Fruit fly (Drosophila melanogaster) whole organism, embryonic: Measurements from ENCODE around the gene GramD1B.

Experiments used
- Bteb2 ChIP-seq: fragments of 200-800 bp; sonication (Bioruptor generic); optimal IDR thresholded peaks from 2 replicates; lab custom pipeline; 2016; ENCODE audit warnings: missing biosample characterization, missing genetic modification characterization
- CG10274 ChIP-seq: fragments of 200-800 bp; sonication (Bioruptor generic); optimal IDR thresholded peaks from 3 replicates; lab custom pipeline; 2017; ENCODE audit warnings: missing biosample characterization, mild to moderate bottlenecking, missing genetic modification characterization
- CG10462 ChIP-seq: fragments of 200-800 bp; sonication (Bioruptor generic); optimal IDR thresholded peaks from 2 replicates; lab custom pipeline; 2016; ENCODE audit warnings: missing biosample characterization, missing genetic modification characterization
- CG10979 ChIP-seq: fragments of 200-800 bp; sonication (Bioruptor generic); optimal IDR thresholded peaks from 2 replicates; lab custom pipeline; 2018; ENCODE audit warnings: missing biosample characterization, mild to moderate bottlenecking, missing genetic modification characterization, moderate library complexity
- CG11695 ChIP-seq: fragments of 200-800 bp; sonication (Bioruptor generic); IDR thresholded peaks from 3 replicates; pipeline ENCODE4 v1.3.6; 2022; ENCODE audit warnings: missing biosample characterization, missing genetic modification characterization
- CG14965 ChIP-seq: fragments of 200-800 bp; sonication (Bioruptor generic); optimal IDR thresholded peaks from 2 replicates; lab custom pipeline; 2016; ENCODE audit warnings: missing biosample characterization, missing genetic modification characterization, borderline replicate concordance
- CG15011 ChIP-seq: fragments of 200-800 bp; sonication (Bioruptor generic); optimal IDR thresholded peaks from 3 replicates; lab custom pipeline; 2018; ENCODE audit warnings: missing biosample characterization, mild to moderate bottlenecking, missing genetic modification characterization
- CG16779 ChIP-seq: fragments of 200-800 bp; sonication (Bioruptor generic); IDR thresholded peaks from 2 replicates; pipeline ENCODE4 v1.3.6; 2022; ENCODE audit warnings: missing biosample characterization, missing genetic modification characterization
- CG17568 ChIP-seq: fragments of 200-800 bp; sonication (Bioruptor generic); optimal IDR thresholded peaks from 2 replicates; lab custom pipeline; 2018; ENCODE audit warnings: missing biosample characterization, mild to moderate bottlenecking, missing genetic modification characterization, moderate library complexity
- CG18011 ChIP-seq: fragments of 200-800 bp; sonication (Bioruptor generic); optimal IDR thresholded peaks from 2 replicates; lab custom pipeline; 2017; ENCODE audit warnings: missing biosample characterization, missing genetic modification characterization, mild to moderate bottlenecking, moderate library complexity, missing genotype
- CG30403 ChIP-seq: fragments of 200-800 bp; sonication (Bioruptor generic); optimal IDR thresholded peaks from 3 replicates; lab custom pipeline; 2016; ENCODE audit warnings: missing biosample characterization, missing genetic modification characterization
- CG3995 ChIP-seq: fragments of 200-800 bp; sonication (Bioruptor generic); optimal IDR thresholded peaks from 3 replicates; lab custom pipeline; 2016; ENCODE audit warnings: missing biosample characterization, missing genetic modification characterization
- CG42726 ChIP-seq: fragments of 200-800 bp; sonication (Bioruptor generic); IDR thresholded peaks from 2 replicates; pipeline ENCODE4 v1.3.6; 2022; ENCODE audit warnings: missing biosample characterization, missing genetic modification characterization; ENCODE audit not compliant: partially characterized antibody
- CG4282 ChIP-seq: fragments of 200-800 bp; sonication (Bioruptor generic); optimal IDR thresholded peaks from 2 replicates; lab custom pipeline; 2016; ENCODE audit warnings: missing biosample characterization, missing genetic modification characterization
- CG4404 ChIP-seq: fragments of 200-800 bp; sonication (Bioruptor generic); IDR thresholded peaks from 2 replicates; pipeline ENCODE4 v1.3.6; 2022; ENCODE audit warnings: missing biosample characterization, missing genetic modification characterization
- CG4424 ChIP-seq: fragments of 200-800 bp; sonication (Bioruptor generic); optimal IDR thresholded peaks from 3 replicates; lab custom pipeline; 2016; ENCODE audit warnings: missing biosample characterization, missing genetic modification characterization
- CG6813 ChIP-seq: fragments of 200-800 bp; sonication (Bioruptor generic); optimal IDR thresholded peaks from 2 replicates; lab custom pipeline; 2017; ENCODE audit warnings: missing biosample characterization, missing genetic modification characterization, mild to moderate bottlenecking, moderate library complexity, missing genetic modification reagents
- CG7987 ChIP-seq: fragments of 200-800 bp; sonication (Bioruptor generic); optimal IDR thresholded peaks from 2 replicates; lab custom pipeline; 2018; ENCODE audit warnings: missing biosample characterization, mild to moderate bottlenecking, missing genetic modification characterization, moderate library complexity
- CG9215 ChIP-seq: fragments of 200-800 bp; sonication (Bioruptor generic); IDR thresholded peaks from 2 replicates; pipeline ENCODE4 v1.3.6; 2022; ENCODE audit warnings: missing biosample characterization, missing genetic modification characterization
- D19B ChIP-seq: fragments of 200-800 bp; sonication (Bioruptor generic); optimal IDR thresholded peaks from 2 replicates; lab custom pipeline; 2017; ENCODE audit warnings: missing biosample characterization, mild to moderate bottlenecking, missing genetic modification characterization
- Dek ChIP-seq: fragments of 200-800 bp; sonication (Bioruptor generic); optimal IDR thresholded peaks from 3 replicates; lab custom pipeline; 2019; ENCODE audit warnings: missing biosample characterization, mild to moderate bottlenecking, missing genetic modification characterization, moderate library complexity
- E2f1 ChIP-seq: fragments of 200-800 bp; sonication (Bioruptor generic); IDR thresholded peaks from 2 replicates; pipeline ENCODE4 v1.3.6; 2022; ENCODE audit warnings: missing biosample characterization, missing genetic modification characterization
- Lhr ChIP-seq: fragments of 200-800 bp; sonication (Bioruptor generic); optimal IDR thresholded peaks from 3 replicates; lab custom pipeline; 2017; ENCODE audit warnings: mild to moderate bottlenecking, missing biosample characterization, missing genetic modification reagents, missing genetic modification characterization
- Mes4 ChIP-seq: fragments of 200-800 bp; sonication (Bioruptor generic); optimal IDR thresholded peaks from 2 replicates; lab custom pipeline; 2016; ENCODE audit warnings: missing biosample characterization, missing genetic modification characterization
- Scr ChIP-seq: fragments of 200-800 bp; sonication (Bioruptor generic); IDR thresholded peaks from 2 replicates; pipeline ENCODE4 v1.3.6; 2022; ENCODE audit warnings: missing biosample characterization, missing genetic modification characterization; ENCODE audit not compliant: partially characterized antibody
- Sox102F ChIP-seq: fragments of 200-800 bp; sonication (Bioruptor generic); optimal IDR thresholded peaks from 2 replicates; lab custom pipeline; 2018; ENCODE audit warnings: missing biosample characterization, mild to moderate bottlenecking, missing genetic modification characterization, moderate library complexity
- Taf1 ChIP-seq: fragments of 200-800 bp; sonication (Bioruptor generic); IDR thresholded peaks from 2 replicates; pipeline ENCODE4 v1.3.6; 2022; ENCODE audit warnings: missing biosample characterization, missing genetic modification characterization
- ci ChIP-seq: fragments of 200-800 bp; sonication (Bioruptor generic); IDR thresholded peaks from 3 replicates; pipeline ENCODE4 v1.3.6; 2022; ENCODE audit warnings: missing biosample characterization, missing genetic modification characterization
- gem ChIP-seq: fragments of 200-800 bp; sonication (Bioruptor generic); optimal IDR thresholded peaks from 2 replicates; lab custom pipeline; 2019; ENCODE audit warnings: missing biosample characterization, mild to moderate bottlenecking, missing genetic modification characterization, moderate library complexity
- inv ChIP-seq: fragments of 200-800 bp; sonication (Bioruptor generic); IDR thresholded peaks from 2 replicates; pipeline ENCODE4 v1.3.6; 2022; ENCODE audit warnings: missing biosample characterization, missing genetic modification characterization; ENCODE audit not compliant: partially characterized antibody
- jigr1 ChIP-seq: fragments of 200-800 bp; sonication (Bioruptor generic); IDR thresholded peaks from 3 replicates; pipeline ENCODE4 v1.3.6; 2022; ENCODE audit warnings: missing biosample characterization, missing genetic modification characterization
- lbe ChIP-seq: fragments of 200-800 bp; sonication (Bioruptor generic); optimal IDR thresholded peaks from 2 replicates; lab custom pipeline; 2016; ENCODE audit warnings: missing biosample characterization, mild to moderate bottlenecking, missing genetic modification characterization
- mam ChIP-seq: fragments of 200-800 bp; sonication (Bioruptor generic); optimal IDR thresholded peaks from 3 replicates; lab custom pipeline; 2016; ENCODE audit warnings: missing biosample characterization, missing genetic modification characterization
- nerfin-1 ChIP-seq: fragments of 200-800 bp; sonication (Bioruptor generic); optimal IDR thresholded peaks from 3 replicates; lab custom pipeline; 2019; ENCODE audit warnings: missing biosample characterization, mild to moderate bottlenecking, missing genetic modification characterization, moderate library complexity
- oc ChIP-seq: fragments of 200-800 bp; sonication (Bioruptor generic); optimal IDR thresholded peaks from 2 replicates; lab custom pipeline; 2018; ENCODE audit warnings: missing biosample characterization, mild to moderate bottlenecking, missing genetic modification characterization, moderate library complexity
- phol ChIP-seq: fragments of 200-800 bp; sonication (Bioruptor generic); optimal IDR thresholded peaks from 3 replicates; lab custom pipeline; 2018; ENCODE audit warnings: missing biosample characterization, mild to moderate bottlenecking, missing genetic modification characterization, moderate library complexity
- psq ChIP-seq: fragments of 200-800 bp; sonication (Bioruptor generic); optimal IDR thresholded peaks from 2 replicates; lab custom pipeline; 2017; ENCODE audit warnings: missing biosample characterization, missing genetic modification characterization
- rib ChIP-seq: fragments of 200-800 bp; sonication (Bioruptor generic); IDR thresholded peaks from 2 replicates; pipeline ENCODE4 v1.3.6; 2022; ENCODE audit warnings: missing biosample characterization, missing genetic modification characterization
- sens ChIP-seq: fragments of 200-800 bp; sonication (Bioruptor generic); peaks from one replicate; lab custom pipeline; 2016; ENCODE audit warnings: missing biosample characterization, missing genetic modification characterization
- unc-4 ChIP-seq: fragments of 200-800 bp; sonication (Bioruptor generic); IDR thresholded peaks from 2 replicates; pipeline ENCODE4 v1.3.6; 2022; ENCODE audit warnings: missing biosample characterization, missing genetic modification characterization; ENCODE audit not compliant: partially characterized antibody
- zen ChIP-seq: fragments of 200-800 bp; sonication (Bioruptor generic); optimal IDR thresholded peaks from 3 replicates; lab custom pipeline; 2018; ENCODE audit warnings: missing biosample characterization, mild to moderate bottlenecking, missing genetic modification characterization, moderate library complexity

Gene GramD1B

dm6 chr2L:3338566-3339215, 34.5 kb downstream of the GramD1B start (continued):
- TF ChIP-seq CG30403 (peak; percentile 84), ci (GFP tag; lab: Robert Waterston, UW) (peak; percentile 94), Taf1 (GFP tag; lab: Robert Waterston, UW) (no peak), lbe (GFP tag; lab: Kevin White, UChicago) (no peak), Sox102F (GFP tag; lab: Kevin White, UChicago) (peak; percentile 93), CG17568 (GFP tag; lab: Kevin White, UChicago) (no peak)

DNA sequence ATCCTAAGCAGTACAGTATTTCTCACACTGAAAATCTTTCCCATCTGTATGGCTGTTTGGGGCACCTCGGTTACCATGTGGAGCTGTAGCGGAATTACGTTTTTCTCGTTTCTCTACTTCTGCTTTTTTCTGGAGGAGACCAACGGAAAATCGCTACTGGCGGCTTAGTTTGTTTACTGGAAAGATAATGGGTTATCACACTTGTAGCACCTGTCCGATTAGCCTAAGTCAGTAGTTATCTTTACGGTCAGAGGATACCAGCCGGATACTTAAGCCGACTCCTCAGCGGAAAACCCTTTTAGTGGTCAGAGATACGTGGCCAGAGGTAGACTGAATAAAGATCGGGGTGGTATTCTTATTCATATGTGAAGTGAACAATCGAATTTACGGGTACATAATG, 40.7 kb downstream of the GramD1B start, which contains the start of gene CG15408:
TSS of gene CG15408 (plus strand) at position 301 of the 400 bp plus-strand sequence.
- TF ChIP-seq CG10462 (no peak), inv (no peak), Bteb2 (GFP tag; lab: Kevin White, UChicago) (no peak), gem (no peak), phol (tag; lab: Kevin White, UChicago) (no peak), unc-4 (no peak), mam (no peak), CG18011 (GFP tag; lab: Kevin White, UChicago) (no peak)

DNA sequence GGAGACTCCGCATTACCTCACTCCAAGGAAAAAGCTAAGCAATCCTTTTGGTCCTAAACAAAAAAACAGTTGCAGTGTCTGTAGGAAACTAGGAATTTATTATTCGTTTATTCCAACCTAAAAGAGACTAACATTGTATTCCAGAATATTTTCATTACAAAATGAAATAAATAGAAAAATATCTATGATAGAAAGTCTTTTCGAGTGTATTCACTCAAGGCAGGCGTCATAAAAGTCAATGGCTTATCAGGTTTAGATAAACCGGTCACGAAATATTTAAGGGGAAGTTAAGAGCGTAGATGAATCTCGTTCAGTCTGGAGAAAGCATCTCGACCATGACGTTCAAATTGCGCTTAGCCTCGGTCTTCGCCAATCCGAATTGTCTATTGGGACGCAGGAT, 42.5 kb downstream of the GramD1B start, which contains the start of gene CG3285:
TSS of gene CG3285 (plus strand) at position 301 of the 400 bp plus-strand sequence.
- TF ChIP-seq sens (GFP tag; lab: Kevin White, UChicago) (peak; percentile 8), Dek (tag; lab: Kevin White, UChicago) (no peak)

DNA sequence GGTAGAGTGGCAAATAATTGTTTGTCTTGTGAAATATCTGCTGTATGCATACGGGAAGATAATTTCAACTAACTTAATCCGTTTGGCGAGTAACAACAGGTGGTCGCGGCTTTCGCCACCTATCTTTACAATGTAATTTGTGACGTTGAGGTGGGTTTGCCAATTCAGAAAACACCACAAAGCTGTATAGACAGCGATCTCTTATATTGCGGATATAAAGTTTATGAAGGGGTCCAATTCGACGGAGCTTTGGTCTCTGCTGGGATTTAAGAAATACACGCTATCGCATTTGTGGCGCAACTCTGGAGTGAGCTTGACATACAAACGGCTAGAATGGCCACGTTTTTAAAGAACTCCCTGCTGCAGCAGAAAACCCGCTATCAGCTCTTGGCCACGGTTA, 45.6 kb downstream of the GramD1B start, which contains the start of gene CG33282:
TSS of gene CG33282 (plus strand) at position 301 of the 400 bp plus-strand sequence.
- TF ChIP-seq CG15011 (GFP tag; lab: Kevin White, UChicago) (no peak), nerfin-1 (tag; lab: Kevin White, UChicago) (no peak), E2f1 (GFP tag; lab: Robert Waterston, UW) (no peak), CG10979 (no peak), CG4282 (GFP tag; lab: Kevin White, UChicago) (no peak), Mes4 (GFP tag; lab: Kevin White, UChicago) (no peak), Scr (GFP tag; lab: Robert Waterston, UW) (no peak), rib (GFP tag; lab: Robert Waterston, UW) (no peak), CG7987 (GFP tag; lab: Kevin White, UChicago) (no peak)

DNA sequence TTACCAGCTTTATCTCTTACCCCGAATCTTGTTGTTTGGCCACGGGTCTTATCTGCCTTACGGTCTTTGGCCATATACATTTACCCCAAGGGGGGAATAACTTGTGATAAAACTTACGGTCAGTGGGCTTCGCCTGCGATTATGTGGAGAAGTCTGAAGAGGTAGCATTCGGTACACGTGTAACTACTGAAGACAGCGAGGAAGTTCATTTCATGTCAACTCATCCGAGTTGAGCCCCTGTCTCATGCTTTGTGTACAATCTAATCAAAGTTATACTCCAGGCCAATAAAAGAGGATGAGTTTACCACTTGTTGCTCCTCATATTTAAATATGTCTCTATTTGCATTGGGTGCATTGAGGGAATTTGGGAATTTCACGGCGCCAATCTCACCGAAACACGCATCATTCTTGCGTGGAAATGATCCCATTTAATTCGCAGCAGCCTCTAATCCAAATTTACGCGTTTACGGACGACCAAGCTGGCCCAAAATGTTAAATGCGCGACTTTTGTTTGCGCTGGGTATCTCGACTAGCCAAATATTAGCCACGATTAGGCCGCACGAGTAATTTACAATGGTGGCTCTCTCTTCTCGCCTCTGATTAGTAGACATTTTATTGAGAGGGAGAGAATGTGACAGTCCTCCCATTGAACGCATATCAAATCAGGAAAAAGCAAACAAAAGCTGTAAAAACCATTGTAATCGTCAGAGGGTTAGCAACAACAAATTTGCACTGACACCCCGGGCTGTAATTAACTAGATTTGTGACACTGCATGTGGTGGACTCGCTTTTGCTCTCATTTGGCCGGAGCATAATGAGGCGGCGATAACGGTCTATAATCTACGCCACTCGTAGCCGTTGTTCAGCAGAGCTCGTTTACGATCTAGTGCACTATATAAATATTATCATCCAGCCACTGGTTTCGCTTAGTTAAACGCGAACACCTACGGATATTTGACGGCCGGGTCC, 49.6 kb downstream of the GramD1B start, which contains the start of gene CG33281:
TSS of gene CG33281 (plus strand) at position 919 of the 969 bp plus-strand sequence.
- TF ChIP-seq jigr1 (GFP tag; lab: Robert Waterston, UW) (no peak), CG10274 (GFP tag; lab: Kevin White, UChicago) (no peak), CG42726 (GFP tag; lab: Robert Waterston, UW) (no peak), CG4404 (no peak), CG16779 (GFP tag; lab: Robert Waterston, UW) (no peak), D19B (GFP tag; lab: Kevin White, UChicago) (no peak), Lhr (GFP tag; lab: Kevin White, UChicago) (no peak), CG10979 (no peak), CG3995 (no peak), oc (tag; lab: Kevin White, UChicago) (no peak), psq (GFP tag; lab: Kevin White, UChicago) (no peak), rib (GFP tag; lab: Robert Waterston, UW) (no peak), CG6813 (GFP tag; lab: Kevin White, UChicago) (peak; percentile 56), CG4424 (GFP tag; lab: Kevin White, UChicago) (no peak), zen (no peak), CG9215 (GFP tag; lab: Robert Waterston, UW) (no peak), CG11695 (GFP tag; lab: Robert Waterston, UW) (no peak), CG14965 (GFP tag; lab: Kevin White, UChicago) (no peak)
